Fruit fly (Drosophila melanogaster) whole organism, embryonic: ENCODE data around the gene CG15772.

Experiments used
- Ada2b ChIP-seq: fragments of 200-800 bp; sonication (Bioruptor generic); IDR thresholded peaks from 2 replicates; pipeline ENCODE4 v1.3.6; 2022; ENCODE audit warnings: missing biosample characterization, missing genetic modification characterization
- Atf6 ChIP-seq: fragments of 200-800 bp; sonication (Bioruptor generic); IDR thresholded peaks from 2 replicates; pipeline ENCODE4 v1.3.6; 2022; ENCODE audit warnings: missing biosample characterization, missing genetic modification characterization
- Bgb ChIP-seq: fragments of 200-800 bp; sonication (Bioruptor generic); IDR thresholded peaks from 2 replicates; pipeline ENCODE4 v1.3.6; 2022; ENCODE audit warnings: missing biosample characterization, missing genetic modification characterization; ENCODE audit not compliant: partially characterized antibody
- CG10209 ChIP-seq: fragments of 200-800 bp; sonication (Bioruptor generic); optimal IDR thresholded peaks from 3 replicates; lab custom pipeline; 2017; ENCODE audit warnings: missing biosample characterization, mild to moderate bottlenecking, missing genetic modification characterization, missing genetic modification reagents
- CG10321 ChIP-seq: fragments of 200-800 bp; sonication (Bioruptor generic); IDR thresholded peaks from 2 replicates; pipeline ENCODE4 v1.3.6; 2022; ENCODE audit warnings: missing biosample characterization, missing genetic modification characterization
- CG10366 ChIP-seq: fragments of 200-800 bp; sonication (Bioruptor generic); IDR thresholded peaks from 2 replicates; pipeline ENCODE4 v1.3.6; 2022; ENCODE audit warnings: missing biosample characterization, missing genetic modification characterization
- CG11085 ChIP-seq: fragments of 200-800 bp; sonication (Bioruptor generic); IDR thresholded peaks from 2 replicates; pipeline ENCODE4 v1.3.6; 2022; ENCODE audit warnings: missing biosample characterization, missing genetic modification characterization
- CG11247 ChIP-seq: fragments of 200-800 bp; sonication (Bioruptor generic); IDR thresholded peaks from 2 replicates; pipeline ENCODE4 v1.3.6; 2022; ENCODE audit warnings: missing biosample characterization, missing genetic modification characterization
- CG12104 ChIP-seq: fragments of 200-800 bp; sonication (Bioruptor generic); optimal IDR thresholded peaks from 3 replicates; lab custom pipeline; 2016; ENCODE audit warnings: missing biosample characterization, missing genetic modification characterization
- CG12155 ChIP-seq: fragments of 200-800 bp; sonication (Bioruptor generic); optimal IDR thresholded peaks from 3 replicates; lab custom pipeline; 2016; ENCODE audit warnings: missing biosample characterization, missing genetic modification characterization
- CG12769 ChIP-seq: fragments of 200-800 bp; sonication (Bioruptor generic); optimal IDR thresholded peaks from 2 replicates; lab custom pipeline; 2019; ENCODE audit warnings: missing biosample characterization, mild to moderate bottlenecking, missing genetic modification characterization, moderate library complexity
- CG14441 ChIP-seq: fragments of 200-800 bp; sonication (Bioruptor generic); IDR thresholded peaks from 2 replicates; pipeline ENCODE4 v1.3.6; 2022; ENCODE audit warnings: missing biosample characterization, missing genetic modification characterization
- CG15269 ChIP-seq: fragments of 200-800 bp; sonication (Bioruptor generic); optimal IDR thresholded peaks from 2 replicates; lab custom pipeline; 2018; ENCODE audit warnings: missing biosample characterization, mild to moderate bottlenecking, missing genetic modification characterization, moderate library complexity
- CG1603 ChIP-seq: fragments of 200-800 bp; sonication (Bioruptor generic); optimal IDR thresholded peaks from 2 replicates; lab custom pipeline; 2019; ENCODE audit warnings: missing biosample characterization, mild to moderate bottlenecking, missing genetic modification characterization, moderate library complexity
- CG16779 ChIP-seq: fragments of 200-800 bp; sonication (Bioruptor generic); IDR thresholded peaks from 2 replicates; pipeline ENCODE4 v1.3.6; 2022; ENCODE audit warnings: missing biosample characterization, missing genetic modification characterization
- CG16815 ChIP-seq: fragments of 200-800 bp; sonication (Bioruptor generic); optimal IDR thresholded peaks from 3 replicates; lab custom pipeline; 2017; ENCODE audit warnings: missing biosample characterization, mild to moderate bottlenecking, missing genetic modification characterization
- CG17361 ChIP-seq: fragments of 200-800 bp; sonication (Bioruptor generic); IDR thresholded peaks from 3 replicates; pipeline ENCODE4 v1.3.6; 2022; ENCODE audit warnings: missing biosample characterization, missing genetic modification characterization
- CG1832 ChIP-seq: fragments of 200-800 bp; sonication (Bioruptor generic); optimal IDR thresholded peaks from 2 replicates; lab custom pipeline; 2017; ENCODE audit warnings: missing biosample characterization, mild to moderate bottlenecking, missing genetic modification characterization, inconsistent platforms
- CG18599 ChIP-seq: fragments of 200-800 bp; sonication (Bioruptor generic); optimal IDR thresholded peaks from 3 replicates; lab custom pipeline; 2017; ENCODE audit warnings: missing biosample characterization, missing genetic modification characterization, mild to moderate bottlenecking, moderate library complexity, missing genetic modification reagents
- CG31388 ChIP-seq: fragments of 200-800 bp; sonication (Bioruptor generic); optimal IDR thresholded peaks from 2 replicates; lab custom pipeline; 2016; ENCODE audit warnings: missing biosample characterization, missing genetic modification characterization
- CG6272 ChIP-seq: fragments of 200-800 bp; sonication (Bioruptor generic); IDR thresholded peaks from 2 replicates; pipeline ENCODE4 v1.3.6; 2022; ENCODE audit warnings: missing biosample characterization, missing genetic modification characterization
- CG6689 ChIP-seq: fragments of 200-800 bp; sonication (Bioruptor generic); IDR thresholded peaks from 2 replicates; pipeline ENCODE4 v1.3.6; 2022; ENCODE audit warnings: missing biosample characterization, missing genetic modification characterization
- CG6765 ChIP-seq: fragments of 200-800 bp; sonication (Bioruptor generic); optimal IDR thresholded peaks from 3 replicates; lab custom pipeline; 2017; ENCODE audit warnings: missing biosample characterization, mild to moderate bottlenecking, missing genetic modification characterization
- CG7357 ChIP-seq: fragments of 200-800 bp; sonication (Bioruptor generic); IDR thresholded peaks from 3 replicates; pipeline ENCODE4 v1.3.6; 2022; ENCODE audit warnings: missing biosample characterization, missing genetic modification characterization
- CG8290 ChIP-seq, 3 experiments: fragments of 200-800 bp; sonication (Bioruptor generic); optimal IDR thresholded peaks; 2 replicates each; lab custom pipeline; 2016 to 2019; ENCODE audit warnings: missing biosample characterization in 3 of 3, missing genetic modification characterization in 3 of 3, mild to moderate bottlenecking in 2 of 3, moderate library complexity in 1 of 3
- CG9215 ChIP-seq: fragments of 200-800 bp; sonication (Bioruptor generic); IDR thresholded peaks from 2 replicates; pipeline ENCODE4 v1.3.6; 2022; ENCODE audit warnings: missing biosample characterization, missing genetic modification characterization
- Dbx ChIP-seq: fragments of 200-800 bp; sonication (Bioruptor generic); IDR thresholded peaks from 3 replicates; pipeline ENCODE4 v1.3.6; 2022; ENCODE audit warnings: missing biosample characterization, missing genetic modification characterization
- Deaf1 ChIP-seq: fragments of 200-800 bp; optimal IDR thresholded peaks from 3 replicates; lab custom pipeline; 2019; ENCODE audit warnings: missing biosample characterization, mild to moderate bottlenecking, missing genetic modification characterization, moderate library complexity
- E2f2 ChIP-seq: fragments of 200-800 bp; sonication (Bioruptor generic); IDR thresholded peaks from 2 replicates; pipeline ENCODE4 v1.3.6; 2022; ENCODE audit warnings: missing biosample characterization, missing genetic modification characterization
- HHEX ChIP-seq: fragments of 200-800 bp; sonication (Bioruptor generic); optimal IDR thresholded peaks from 3 replicates; lab custom pipeline; 2017; ENCODE audit warnings: missing biosample characterization, mild to moderate bottlenecking, missing genetic modification characterization, missing genetic modification reagents
- Hmr ChIP-seq: fragments of 200-800 bp; sonication (Bioruptor generic); optimal IDR thresholded peaks from 3 replicates; lab custom pipeline; 2017; ENCODE audit warnings: mild to moderate bottlenecking, missing biosample characterization, missing genetic modification reagents, missing genetic modification characterization
- Med ChIP-seq: fragments of 200-800 bp; sonication (Bioruptor generic); peaks from one replicate; lab custom pipeline; 2016; ENCODE audit warnings: missing biosample characterization, missing genetic modification characterization, mild to moderate bottlenecking, inconsistent platforms, moderate library complexity
- Nf-YC ChIP-seq: fragments of 200-800 bp; optimal IDR thresholded peaks from 3 replicates; lab custom pipeline; 2019; ENCODE audit warnings: missing biosample characterization, mild to moderate bottlenecking, missing genetic modification characterization, moderate library complexity
- Oli ChIP-seq: fragments of 200-800 bp; sonication (Bioruptor generic); optimal IDR thresholded peaks from 2 replicates; lab custom pipeline; 2018; ENCODE audit warnings: missing biosample characterization, mild to moderate bottlenecking, missing genetic modification characterization, moderate library complexity
- Spps ChIP-seq: fragments of 200-800 bp; sonication (Bioruptor generic); optimal IDR thresholded peaks from 2 replicates; lab custom pipeline; 2018; ENCODE audit warnings: missing biosample characterization, mild to moderate bottlenecking, missing genetic modification characterization
- abd-A ChIP-seq: fragments of 200-800 bp; sonication (Bioruptor generic); optimal IDR thresholded peaks from 3 replicates; lab custom pipeline; 2019; ENCODE audit warnings: missing biosample characterization, mild to moderate bottlenecking, missing genetic modification characterization, moderate library complexity
- bab2 ChIP-seq: fragments of 200-800 bp; sonication (Bioruptor generic); optimal IDR thresholded peaks from 2 replicates; lab custom pipeline; 2016; ENCODE audit warnings: missing biosample characterization, missing genetic modification characterization
- eve ChIP-seq, 2 experiments: fragments of >200 bp; optimal IDR thresholded peaks; 2 replicates each; lab custom pipeline; 2017; ENCODE audit warnings: missing biosample characterization in 2 of 2, missing genetic modification characterization in 2 of 2
- hb ChIP-seq: fragments of 200-800 bp; sonication (Bioruptor generic); IDR thresholded peaks from 3 replicates; pipeline ENCODE4 v1.3.6; 2022; ENCODE audit warnings: missing biosample characterization, missing genetic modification characterization; ENCODE audit not compliant: partially characterized antibody
- hkb ChIP-seq, 2 experiments: fragments of 200-800 bp in 1 of 2; fragments of >200 bp in 1 of 2; sonication (Bioruptor generic) in 1 of 2; IDR thresholded peaks in 1 of 2; optimal IDR thresholded peaks in 1 of 2; 2 replicates each; pipeline versions ENCODE4 v1.3.6 to Lab custom; 2017 to 2022; ENCODE audit warnings: missing biosample characterization in 1 of 2, missing genetic modification characterization in 1 of 2
- ken ChIP-seq: fragments of 200-800 bp; sonication (Bioruptor generic); IDR thresholded peaks from 3 replicates; pipeline ENCODE4 v1.3.6; 2022; ENCODE audit warnings: missing biosample characterization, missing genetic modification characterization
- lilli ChIP-seq: fragments of 200-800 bp; sonication (Bioruptor generic); optimal IDR thresholded peaks from 3 replicates; lab custom pipeline; 2016; ENCODE audit warnings: missing biosample characterization, missing genetic modification characterization
- mam ChIP-seq: fragments of 200-800 bp; sonication (Bioruptor generic); optimal IDR thresholded peaks from 3 replicates; lab custom pipeline; 2016; ENCODE audit warnings: missing biosample characterization, missing genetic modification characterization
- pfk ChIP-seq: fragments of 200-800 bp; sonication (Bioruptor generic); optimal IDR thresholded peaks from 2 replicates; lab custom pipeline; 2018; ENCODE audit warnings: missing biosample characterization, mild to moderate bottlenecking, missing genetic modification characterization, moderate library complexity
- prd ChIP-seq, 3 experiments: fragments of >200 bp in 2 of 3; fragments of 200-800 bp in 1 of 3; sonication (Bioruptor generic) in 1 of 3; optimal IDR thresholded peaks in 2 of 3; IDR thresholded peaks in 1 of 3; 2 replicates in 2 of 3; 3 replicates in 1 of 3; pipeline versions ENCODE4 v1.3.6 to Lab custom; 2017 to 2022; ENCODE audit warnings: missing biosample characterization in 1 of 3, missing genetic modification characterization in 1 of 3
- ranshi ChIP-seq: fragments of 200-800 bp; sonication (Bioruptor generic); IDR thresholded peaks from 2 replicates; pipeline ENCODE4 v1.3.6; 2022; ENCODE audit warnings: missing biosample characterization, missing genetic modification characterization
- seq ChIP-seq: fragments of 200-800 bp; sonication (Bioruptor generic); IDR thresholded peaks from 2 replicates; pipeline ENCODE4 v1.3.6; 2022; ENCODE audit warnings: missing biosample characterization, missing genetic modification characterization
- sisA ChIP-seq: fragments of 200-800 bp; sonication (Bioruptor generic); IDR thresholded peaks from 2 replicates; pipeline ENCODE4 v1.3.6; 2022; ENCODE audit warnings: missing biosample characterization, missing genetic modification characterization

The CG15772 gene

dm6 chrX:5737157-5737556 lies 14.9 kb upstream of the CG15772 start:
- TF ChIP-seq CG9215 (GFP tag; lab: Robert Waterston, UW) (peak; percentile 12; the same call in 1 of the 2 replicates), CG8290 (GFP tag; optimal IDR thresholded peaks at IDR 0.05; lab: Kevin White, UChicago) (no peak), CG8290 (tag; optimal IDR thresholded peaks at IDR 0.05; lab: Kevin White, UChicago) (peak in 1 of 2 experiments; percentile 61), hb (no peak), CG17361 (GFP tag; lab: Robert Waterston, UW) (no peak), CG10321 (0 out of 2 replicates have a peak, but pooled peaks have one; percentile 23), CG12155 (GFP tag; lab: Kevin White, UChicago) (peak; percentile 12), CG18599 (GFP tag; lab: Kevin White, UChicago) (peak; percentile 57), CG10366 (0 out of 2 replicates have a peak, but pooled peaks have one; percentile 11), CG1832 (peak; percentile 70), Oli (tag; lab: Kevin White, UChicago) (peak; percentile 6), Ada2b (0 out of 2 replicates have a peak, but pooled peaks have one; percentile 11), CG6765 (GFP tag; lab: Kevin White, UChicago) (peak; percentile 8), CG11085 (GFP tag; lab: Robert Waterston, UW) (0 out of 2 replicates have a peak, but pooled peaks have one; percentile 42), CG16779 (GFP tag; lab: Robert Waterston, UW) (0 out of 2 replicates have a peak, but pooled peaks have one; percentile 52), pfk (peak; percentile 33), Atf6 (GFP tag; lab: Robert Waterston, UW) (0 out of 2 replicates have a peak, but pooled peaks have one; percentile 30), ranshi (GFP tag; lab: Robert Waterston, UW) (0 out of 2 replicates have a peak, but pooled peaks have one; percentile 34), seq (GFP tag; lab: Robert Waterston, UW) (peak; percentile 35; the same call in 1 of the 2 replicates), CG14441 (GFP tag; lab: Robert Waterston, UW) (peak; percentile 61), mam (peak; percentile 8), CG6689 (GFP tag; lab: Robert Waterston, UW) (peak; percentile 47), CG15269 (tag; lab: Kevin White, UChicago) (no peak), bab2 (GFP tag; lab: Kevin White, UChicago) (no peak), lilli (no peak), CG1603 (tag; lab: Kevin White, UChicago) (peak; percentile 18), CG16815 (GFP tag; lab: Kevin White, UChicago) (peak; percentile 13), CG6272 (GFP tag; lab: Robert Waterston, UW) (peak; percentile 38; the same call in 1 of the 2 replicates), CG12104 (GFP tag; lab: Kevin White, UChicago) (no peak), Nf-YC (tag; lab: Kevin White, UChicago) (peak; percentile 23), HHEX (GFP tag; lab: Kevin White, UChicago) (peak; percentile 45), E2f2 (GFP tag; lab: Robert Waterston, UW) (peak; percentile 12; the same call in 1 of the 2 replicates), Med (peak; percentile 81), ken (GFP tag; lab: Robert Waterston, UW) (0 out of 3 replicates have a peak, but pooled peaks have one; percentile 32), sisA (GFP tag; lab: Robert Waterston, UW) (peak; percentile 32; the same call in 1 of the 2 replicates), Bgb (peak; percentile 37; the same call in 1 of the 2 replicates), abd-A (tag; lab: Kevin White, UChicago) (peak; percentile 8), Dbx (GFP tag; lab: Robert Waterston, UW) (peak; percentile 69), CG11247 (GFP tag; lab: Robert Waterston, UW) (0 out of 2 replicates have a peak, but pooled peaks have one; percentile 38), Hmr (GFP tag; lab: Kevin White, UChicago) (peak; percentile 9), Deaf1 (peak; percentile 20), Spps (no peak), CG31388 (GFP tag; lab: Kevin White, UChicago) (no peak), CG7357 (no peak), hkb (optimal IDR thresholded peaks at IDR 0.05; lab: Kevin White, UChicago) (no peak), hkb (GFP tag; IDR thresholded peaks at IDR 0.05; lab: Robert Waterston, UW) (peak; percentile 54; the same call in 1 of the 2 replicates), eve (GFP tag; optimal IDR thresholded peaks at IDR 0.05; lab: Kevin White, UChicago) (no peak), CG12769 (tag; lab: Kevin White, UChicago) (peak; percentile 76), prd (optimal IDR thresholded peaks at IDR 0.05; lab: Kevin White, UChicago) (no peak), prd (GFP tag; IDR thresholded peaks at IDR 0.05; lab: Robert Waterston, UW) (peak; percentile 37; the same call in 1 of the 3 replicates), CG10209 (GFP tag; lab: Kevin White, UChicago) (peak; percentile 21)
